Fruit fly (Drosophila melanogaster) Kc167 (cell line): ENCODE data around the gene CG5122.

Experiments used
- Myc ChIP-seq: fragments of >200 bp; optimal IDR thresholded peaks from 2 replicates; lab custom pipeline; 2017; ENCODE audit warnings: missing external identifiers
- Sin3A ChIP-seq: fragments of >200 bp; optimal IDR thresholded peaks from 2 replicates; lab custom pipeline; 2018; ENCODE audit warnings: missing external identifiers
- h ChIP-seq: fragments of >200 bp; optimal IDR thresholded peaks from 3 replicates; lab custom pipeline; 2018; ENCODE audit warnings: missing external identifiers
- insv ChIP-seq: fragments of >200 bp; optimal IDR thresholded peaks from 3 replicates; lab custom pipeline; 2018; ENCODE audit warnings: missing external identifiers
- psq ChIP-seq: fragments of >200 bp; optimal IDR thresholded peaks from 2 replicates; lab custom pipeline; 2017; ENCODE audit warnings: missing external identifiers
- ttk ChIP-seq: sonication (Bioruptor generic); optimal IDR thresholded peaks from 2 replicates; lab custom pipeline; 2017; ENCODE audit warnings: missing external identifiers

The CG5122 gene

dm6 chr2L:13130291-13130690, at the start of gene CG5122:
Gene CG5122, plus strand, starts transcription at chr2L:13130591.
- TF ChIP-seq psq (lab: Kevin White, UChicago) (no peak), ttk (lab: Kevin White, UChicago) (no peak), Myc (no peak), h (no peak), insv (lab: Kevin White, UChicago) (no peak), Sin3A (lab: Kevin White, UChicago) (no peak)

- TF ChIP-seq Myc = no peak
- TF ChIP-seq psq (lab: Kevin White, UChicago) = no peak
- no peak for TF ChIP-seq ttk (lab: Kevin White, UChicago)
- no peak for TF ChIP-seq Sin3A (lab: Kevin White, UChicago)
- no peak for TF ChIP-seq insv (lab: Kevin White, UChicago)
- TF ChIP-seq h = no peak
Observed at dm6 chr2L:13082177-13082576, 48.2 kb upstream of the CG5122 start.

dm6 chr2L:13083423-13084079, 46.8 kb upstream of the CG5122 start:
- TF ChIP-seq insv (lab: Kevin White, UChicago) (no peak), h (no peak), psq (lab: Kevin White, UChicago) (no peak), Myc (no peak), Sin3A (lab: Kevin White, UChicago) (no peak), ttk (lab: Kevin White, UChicago) (no peak)

- TF ChIP-seq h = no peak
- TF ChIP-seq insv (lab: Kevin White, UChicago) = no peak
- TF ChIP-seq psq (lab: Kevin White, UChicago) = no peak
- TF ChIP-seq Sin3A (lab: Kevin White, UChicago) = no peak
- TF ChIP-seq Myc = no peak
- no peak for TF ChIP-seq ttk (lab: Kevin White, UChicago)
Observed at dm6 chr2L:13086712-13087111, 43.7 kb upstream of the CG5122 start.

DNA sequence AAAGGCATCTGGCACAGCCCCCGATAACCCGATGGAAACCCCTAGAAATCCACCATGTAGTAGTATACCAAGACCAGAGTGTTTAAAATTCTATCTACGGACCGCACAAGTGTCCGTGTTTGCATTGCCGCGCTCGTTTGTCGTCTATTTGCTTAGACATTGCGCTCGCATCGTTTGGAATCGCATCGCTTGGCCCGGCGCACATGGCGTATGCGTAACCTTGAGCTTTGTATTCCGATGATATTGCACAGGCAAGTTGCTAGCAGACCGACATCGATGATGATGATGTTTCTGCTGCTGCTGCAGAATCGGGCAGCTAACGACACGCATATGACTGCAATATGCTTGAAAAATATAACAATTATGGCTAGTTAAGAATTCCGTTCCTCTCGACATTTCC, 41.8 kb upstream of the CG5122 start:
- no peak for TF ChIP-seq Myc
- no peak for TF ChIP-seq psq (lab: Kevin White, UChicago)
- TF ChIP-seq h = no peak
- no peak for TF ChIP-seq Sin3A (lab: Kevin White, UChicago)
- TF ChIP-seq ttk (lab: Kevin White, UChicago) = no peak
- TF ChIP-seq insv (lab: Kevin White, UChicago) = no peak

DNA sequence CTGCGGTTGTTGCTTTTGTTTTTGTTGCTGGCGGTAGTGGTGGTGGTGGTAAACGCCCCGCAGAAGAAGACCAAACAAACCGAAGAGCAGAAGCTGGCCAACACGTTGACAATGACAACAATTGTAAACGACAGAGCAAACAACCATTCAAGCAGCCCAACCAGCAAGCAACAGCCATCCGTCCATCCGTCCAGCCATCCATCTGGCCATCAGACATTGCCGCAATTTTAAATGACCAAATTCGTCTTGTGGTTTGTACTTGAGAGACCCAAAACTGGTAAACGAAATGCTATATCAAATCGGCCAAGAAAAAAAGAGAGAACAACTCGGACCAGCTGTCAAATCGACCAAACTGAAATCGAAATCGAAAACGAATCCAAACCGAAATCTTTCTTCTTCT, 34.6 kb upstream of the CG5122 start:
- TF ChIP-seq psq (lab: Kevin White, UChicago) (no peak), ttk (lab: Kevin White, UChicago) (no peak), h (no peak), Sin3A (lab: Kevin White, UChicago) (no peak), insv (lab: Kevin White, UChicago) (no peak), Myc (no peak)

DNA sequence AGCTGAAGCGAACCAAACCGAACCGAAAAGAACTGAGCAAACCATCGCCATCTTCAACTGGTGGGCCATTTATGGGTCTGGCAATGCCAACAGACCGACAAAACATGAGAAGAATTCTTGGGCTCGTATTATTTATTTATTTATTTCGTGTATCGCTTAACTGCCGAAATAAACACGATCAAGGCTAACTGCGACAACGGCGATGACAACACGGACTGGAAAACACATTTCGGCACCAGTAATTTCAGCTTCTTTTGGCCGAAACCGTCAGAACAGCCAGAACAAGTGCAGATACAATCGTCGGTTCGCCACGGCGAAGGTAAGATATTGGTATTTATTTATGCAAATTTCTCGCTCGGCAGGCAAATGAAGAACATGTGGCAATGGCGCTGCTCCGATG, 33.2 kb upstream of the CG5122 start:
- no peak for TF ChIP-seq Myc
- TF ChIP-seq Sin3A (lab: Kevin White, UChicago) = no peak
- no peak for TF ChIP-seq insv (lab: Kevin White, UChicago)
- no peak for TF ChIP-seq h
- no peak for TF ChIP-seq psq (lab: Kevin White, UChicago)
- no peak for TF ChIP-seq ttk (lab: Kevin White, UChicago)

dm6 chr2L:13098301-13098700, 32.1 kb upstream of the CG5122 start:
- TF ChIP-seq psq (lab: Kevin White, UChicago) = no peak
- no peak for TF ChIP-seq ttk (lab: Kevin White, UChicago)
- no peak for TF ChIP-seq Sin3A (lab: Kevin White, UChicago)
- TF ChIP-seq h = no peak
- no peak for TF ChIP-seq Myc

dm6 chr2L:13101477-13101876, 28.9 kb upstream of the CG5122 start:
- TF ChIP-seq h (no peak), Sin3A (lab: Kevin White, UChicago) (no peak), insv (lab: Kevin White, UChicago) (no peak), Myc (no peak), psq (lab: Kevin White, UChicago) (no peak), ttk (lab: Kevin White, UChicago) (no peak)

- TF ChIP-seq psq (lab: Kevin White, UChicago) (no peak), Sin3A (lab: Kevin White, UChicago) (no peak), insv (lab: Kevin White, UChicago) (no peak), h (no peak), Myc (no peak), ttk (lab: Kevin White, UChicago) (no peak)
Observed at dm6 chr2L:13104800-13105199, 25.6 kb upstream of the CG5122 start.

DNA sequence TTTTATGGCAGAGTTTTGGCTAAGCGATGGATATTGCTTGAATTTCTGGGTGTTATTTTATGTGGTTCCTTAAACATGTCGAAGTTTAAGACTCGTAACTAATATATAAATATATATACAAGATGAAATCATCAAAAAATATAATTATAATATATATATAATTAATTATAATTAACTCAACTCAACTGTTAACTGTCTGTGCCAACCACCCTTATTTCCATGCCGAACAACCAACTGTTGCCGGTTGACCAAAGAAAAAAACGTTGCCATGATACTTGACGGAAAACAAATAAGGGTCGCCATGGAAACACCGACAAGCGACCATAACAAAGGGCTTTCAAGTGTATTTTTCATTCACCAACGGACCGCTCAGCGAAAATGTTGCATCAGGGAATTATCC, 23.9 kb upstream of the CG5122 start, which contains the start of gene Ttc30:
Ttc30 (plus strand) TSS at position 301 of the 400 bp plus-strand sequence.
- no peak for TF ChIP-seq insv (lab: Kevin White, UChicago)
- no peak for TF ChIP-seq Sin3A (lab: Kevin White, UChicago)
- no peak for TF ChIP-seq Myc
- TF ChIP-seq ttk (lab: Kevin White, UChicago) = no peak
- no peak for TF ChIP-seq h
- no peak for TF ChIP-seq psq (lab: Kevin White, UChicago)

dm6 chr2L:13113580-13113979, 16.8 kb upstream of the CG5122 start:
- TF ChIP-seq h (no peak), Myc (no peak), Sin3A (lab: Kevin White, UChicago) (no peak), insv (lab: Kevin White, UChicago) (no peak), ttk (lab: Kevin White, UChicago) (no peak)

DNA sequence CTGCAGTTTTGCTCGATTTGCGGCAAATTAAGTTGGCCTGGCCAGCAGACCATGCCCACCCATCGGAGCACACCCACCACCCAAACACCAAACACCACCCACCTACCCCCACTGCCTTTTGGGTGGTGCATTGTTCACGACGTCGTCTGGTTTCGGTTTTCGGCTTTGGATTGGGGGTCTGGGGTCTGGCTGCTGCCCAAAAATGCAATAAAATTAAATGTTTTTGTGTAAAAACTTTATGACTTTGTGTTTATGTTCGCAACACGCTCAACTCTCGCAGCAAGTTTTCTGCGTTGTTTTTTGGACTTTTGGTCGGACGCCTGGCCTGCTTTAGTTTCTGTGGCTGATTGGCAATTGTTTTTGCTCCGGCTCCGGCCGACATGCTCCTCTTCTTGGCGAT, 13.7 kb upstream of the CG5122 start:
- TF ChIP-seq psq (lab: Kevin White, UChicago) (no peak), Sin3A (lab: Kevin White, UChicago) (no peak), h (no peak), insv (lab: Kevin White, UChicago) (no peak), ttk (lab: Kevin White, UChicago) (no peak), Myc (no peak)
